Fruit fly (Drosophila melanogaster) whole organism, embryonic: ENCODE results near the gene GstD7.

Experiments used
- Abd-B ChIP-seq: fragments of 200-800 bp; sonication (Bioruptor generic); optimal IDR thresholded peaks from 2 replicates; lab custom pipeline; 2018; ENCODE audit warnings: missing biosample characterization, mild to moderate bottlenecking, missing genetic modification characterization, moderate library complexity
- CG10462 ChIP-seq: fragments of 200-800 bp; sonication (Bioruptor generic); optimal IDR thresholded peaks from 2 replicates; lab custom pipeline; 2016; ENCODE audit warnings: missing biosample characterization, missing genetic modification characterization
- CG11456 ChIP-seq: fragments of 200-800 bp; sonication (Bioruptor generic); IDR thresholded peaks from 3 replicates; pipeline ENCODE4 v1.3.6; 2022; ENCODE audit warnings: missing biosample characterization, missing genetic modification characterization
- CG11560 ChIP-seq: fragments of 200-800 bp; sonication (Bioruptor generic); IDR thresholded peaks from 3 replicates; pipeline ENCODE4 v1.3.6; 2022; ENCODE audit warnings: missing biosample characterization, missing genetic modification characterization
- CG12071 ChIP-seq: fragments of 200-800 bp; sonication (Bioruptor generic); optimal IDR thresholded peaks from 3 replicates; lab custom pipeline; 2018; ENCODE audit warnings: missing biosample characterization, mild to moderate bottlenecking, missing genetic modification characterization
- CG12219 ChIP-seq: fragments of 200-800 bp; sonication (Bioruptor generic); optimal IDR thresholded peaks from 3 replicates; lab custom pipeline; 2018; ENCODE audit warnings: missing biosample characterization, mild to moderate bottlenecking, missing genetic modification characterization
- CG12769 ChIP-seq: fragments of 200-800 bp; sonication (Bioruptor generic); optimal IDR thresholded peaks from 2 replicates; lab custom pipeline; 2019; ENCODE audit warnings: missing biosample characterization, mild to moderate bottlenecking, missing genetic modification characterization, moderate library complexity
- CG13424 ChIP-seq: fragments of 200-800 bp; sonication (Bioruptor generic); optimal IDR thresholded peaks from 2 replicates; lab custom pipeline; 2019; ENCODE audit warnings: missing biosample characterization, mild to moderate bottlenecking, missing genetic modification characterization, moderate library complexity
- CG1529 ChIP-seq: fragments of 200-800 bp; sonication (Bioruptor generic); optimal IDR thresholded peaks from 3 replicates; lab custom pipeline; 2018; ENCODE audit warnings: missing biosample characterization, missing genetic modification characterization
- CG15601 ChIP-seq: fragments of 200-800 bp; sonication (Bioruptor generic); optimal IDR thresholded peaks from 3 replicates; lab custom pipeline; 2019; ENCODE audit warnings: missing biosample characterization, mild to moderate bottlenecking, missing genetic modification characterization, moderate library complexity
- CG16813 ChIP-seq: fragments of 200-800 bp; sonication (Bioruptor generic); IDR thresholded peaks from 3 replicates; pipeline ENCODE4 v1.3.6; 2022; ENCODE audit warnings: missing biosample characterization, missing genetic modification characterization; ENCODE audit not compliant: partially characterized antibody
- CG17361 ChIP-seq: fragments of 200-800 bp; sonication (Bioruptor generic); IDR thresholded peaks from 3 replicates; pipeline ENCODE4 v1.3.6; 2022; ENCODE audit warnings: missing biosample characterization, missing genetic modification characterization
- CG3407 ChIP-seq: fragments of 200-800 bp; sonication (Bioruptor generic); optimal IDR thresholded peaks from 2 replicates; lab custom pipeline; 2018; ENCODE audit warnings: missing biosample characterization, mild to moderate bottlenecking, missing genetic modification characterization
- CG6654 ChIP-seq: fragments of 200-800 bp; sonication (Bioruptor generic); optimal IDR thresholded peaks from 2 replicates; lab custom pipeline; 2017; ENCODE audit warnings: missing biosample characterization, mild to moderate bottlenecking, missing genetic modification characterization
- CG6791 ChIP-seq: fragments of 200-800 bp; sonication (Bioruptor generic); IDR thresholded peaks from 3 replicates; pipeline ENCODE4 v1.3.6; 2022; ENCODE audit warnings: missing biosample characterization, missing genetic modification characterization; ENCODE audit not compliant: partially characterized antibody
- CG7556 ChIP-seq: fragments of 200-800 bp; sonication (Bioruptor generic); optimal IDR thresholded peaks from 2 replicates; lab custom pipeline; 2017; ENCODE audit warnings: missing biosample characterization, mild to moderate bottlenecking, missing genetic modification characterization
- CG7928 ChIP-seq: fragments of 200-800 bp; sonication (Bioruptor generic); optimal IDR thresholded peaks from 2 replicates; lab custom pipeline; 2017; ENCODE audit warnings: missing biosample characterization, mild to moderate bottlenecking, missing genetic modification characterization
- CG9797 ChIP-seq: fragments of 200-800 bp; sonication (Bioruptor generic); optimal IDR thresholded peaks from 3 replicates; lab custom pipeline; 2018; ENCODE audit warnings: missing biosample characterization, mild to moderate bottlenecking, missing genetic modification characterization
- CoRest ChIP-seq: fragments of 200-800 bp; sonication (Bioruptor generic); optimal IDR thresholded peaks from 3 replicates; lab custom pipeline; 2018; ENCODE audit warnings: missing biosample characterization, mild to moderate bottlenecking, missing genetic modification characterization, moderate library complexity
- Dip2 ChIP-seq: fragments of 200-800 bp; sonication (Bioruptor generic); IDR thresholded peaks from 2 replicates; pipeline ENCODE4 v1.3.6; 2022; ENCODE audit warnings: missing biosample characterization, missing genetic modification characterization
- Doc3 ChIP-seq: fragments of 200-800 bp; sonication (Bioruptor generic); IDR thresholded peaks from 3 replicates; pipeline ENCODE4 v1.3.6; 2022; ENCODE audit warnings: missing biosample characterization, missing genetic modification characterization; ENCODE audit not compliant: partially characterized antibody
- E2f2 ChIP-seq: fragments of 200-800 bp; sonication (Bioruptor generic); IDR thresholded peaks from 2 replicates; pipeline ENCODE4 v1.3.6; 2022; ENCODE audit warnings: missing biosample characterization, missing genetic modification characterization
- HLHmδ ChIP-seq: fragments of 200-800 bp; sonication (Bioruptor generic); optimal IDR thresholded peaks from 2 replicates; lab custom pipeline; 2018; ENCODE audit warnings: missing biosample characterization, mild to moderate bottlenecking, missing genetic modification characterization, moderate library complexity
- HmgZ ChIP-seq: fragments of 200-800 bp; sonication (Bioruptor generic); optimal IDR thresholded peaks from 2 replicates; lab custom pipeline; 2018; ENCODE audit warnings: missing biosample characterization, mild to moderate bottlenecking, missing genetic modification characterization
- Max ChIP-seq: fragments of 200-800 bp; sonication (Bioruptor generic); optimal IDR thresholded peaks from 2 replicates; lab custom pipeline; 2016; ENCODE audit warnings: missing biosample characterization, mild to moderate bottlenecking, missing genetic modification characterization
- Myb ChIP-seq: fragments of 200-800 bp; sonication (Bioruptor generic); optimal IDR thresholded peaks from 2 replicates; lab custom pipeline; 2016; ENCODE audit warnings: missing biosample characterization, missing genetic modification characterization
- Nf-YB ChIP-seq: fragments of 200-800 bp; sonication (Bioruptor generic); optimal IDR thresholded peaks from 3 replicates; lab custom pipeline; 2019; ENCODE audit warnings: missing biosample characterization, mild to moderate bottlenecking, missing genetic modification characterization, moderate library complexity
- Nf-YC ChIP-seq: fragments of 200-800 bp; optimal IDR thresholded peaks from 3 replicates; lab custom pipeline; 2019; ENCODE audit warnings: missing biosample characterization, mild to moderate bottlenecking, missing genetic modification characterization, moderate library complexity
- Scr ChIP-seq: fragments of 200-800 bp; sonication (Bioruptor generic); IDR thresholded peaks from 2 replicates; pipeline ENCODE4 v1.3.6; 2022; ENCODE audit warnings: missing biosample characterization, missing genetic modification characterization; ENCODE audit not compliant: partially characterized antibody
- Sin3A ChIP-seq: fragments of >200 bp; optimal IDR thresholded peaks from 2 replicates; lab custom pipeline; 2018
- Stat92E ChIP-seq, 3 experiments: fragments of >200 bp in 2 of 3; fragments of 200-800 bp in 1 of 3; sonication (Bioruptor generic) in 1 of 3; optimal IDR thresholded peaks; 2 replicates each; lab custom pipeline; 2017 to 2019; ENCODE audit warnings: missing biosample characterization in 3 of 3, missing genetic modification characterization in 3 of 3, mild to moderate bottlenecking in 1 of 3, moderate library complexity in 1 of 3
- Taf1 ChIP-seq: fragments of 200-800 bp; sonication (Bioruptor generic); IDR thresholded peaks from 2 replicates; pipeline ENCODE4 v1.3.6; 2022; ENCODE audit warnings: missing biosample characterization, missing genetic modification characterization
- amos ChIP-seq: fragments of 200-800 bp; sonication (Bioruptor generic); IDR thresholded peaks from 2 replicates; pipeline ENCODE4 v1.3.6; 2022; ENCODE audit warnings: missing biosample characterization, missing genetic modification characterization; ENCODE audit not compliant: partially characterized antibody
- bab2 ChIP-seq: fragments of 200-800 bp; sonication (Bioruptor generic); optimal IDR thresholded peaks from 2 replicates; lab custom pipeline; 2016; ENCODE audit warnings: missing biosample characterization, missing genetic modification characterization
- bigmax ChIP-seq: fragments of 200-800 bp; sonication (Bioruptor generic); optimal IDR thresholded peaks from 2 replicates; lab custom pipeline; 2018; ENCODE audit warnings: missing biosample characterization, mild to moderate bottlenecking, missing genetic modification characterization
- br ChIP-seq: fragments of >200 bp; optimal IDR thresholded peaks from 2 replicates; lab custom pipeline; 2017
- eyg ChIP-seq: fragments of 200-800 bp; sonication (Bioruptor generic); optimal IDR thresholded peaks from 3 replicates; lab custom pipeline; 2016; ENCODE audit warnings: missing biosample characterization, missing genetic modification characterization
- ftz-f1 ChIP-seq: fragments of 200-800 bp; sonication (Bioruptor generic); optimal IDR thresholded peaks from 2 replicates; lab custom pipeline; 2016; ENCODE audit warnings: missing biosample characterization, missing genetic modification characterization
- gcm ChIP-seq: fragments of 200-800 bp; sonication (Bioruptor generic); optimal IDR thresholded peaks from 2 replicates; lab custom pipeline; 2019; ENCODE audit warnings: missing biosample characterization, mild to moderate bottlenecking, missing genetic modification characterization, moderate library complexity
- gsb-n ChIP-seq: fragments of 200-800 bp; sonication (Bioruptor generic); optimal IDR thresholded peaks from 3 replicates; lab custom pipeline; 2018; ENCODE audit warnings: missing biosample characterization, mild to moderate bottlenecking, missing genetic modification characterization
- kni ChIP-seq: fragments of 200-800 bp; sonication (Bioruptor generic); optimal IDR thresholded peaks from 3 replicates; lab custom pipeline; 2017; ENCODE audit warnings: mild to moderate bottlenecking, missing biosample characterization, missing genetic modification reagents, missing genetic modification characterization
- knrl ChIP-seq: fragments of 200-800 bp; sonication (Bioruptor generic); IDR thresholded peaks from 3 replicates; pipeline ENCODE4 v1.3.6; 2022; ENCODE audit warnings: missing biosample characterization, missing genetic modification characterization; ENCODE audit not compliant: partially characterized antibody
- lbe ChIP-seq: fragments of 200-800 bp; sonication (Bioruptor generic); optimal IDR thresholded peaks from 2 replicates; lab custom pipeline; 2016; ENCODE audit warnings: missing biosample characterization, mild to moderate bottlenecking, missing genetic modification characterization
- nerfin-2 ChIP-seq: fragments of 200-800 bp; sonication (Bioruptor generic); IDR thresholded peaks from 2 replicates; pipeline ENCODE4 v1.3.6; 2022; ENCODE audit warnings: missing biosample characterization, missing genetic modification characterization; ENCODE audit not compliant: partially characterized antibody
- pnt ChIP-seq: fragments of 200-800 bp; sonication (Bioruptor generic); optimal IDR thresholded peaks from 3 replicates; lab custom pipeline; 2016; ENCODE audit warnings: missing biosample characterization, missing genetic modification characterization
- pzg ChIP-seq: fragments of 200-800 bp; sonication (Bioruptor generic); optimal IDR thresholded peaks from 3 replicates; lab custom pipeline; 2018; ENCODE audit warnings: missing biosample characterization, mild to moderate bottlenecking, missing genetic modification characterization, moderate library complexity
- row ChIP-seq: fragments of 200-800 bp; sonication (Bioruptor generic); IDR thresholded peaks from 3 replicates; pipeline ENCODE4 v1.3.6; 2022; ENCODE audit warnings: missing biosample characterization, missing genetic modification characterization
- slp2 ChIP-seq: fragments of 200-800 bp; sonication (Bioruptor generic); optimal IDR thresholded peaks from 2 replicates; lab custom pipeline; 2016; ENCODE audit warnings: missing biosample characterization, missing genetic modification characterization
- sob ChIP-seq: fragments of 200-800 bp; sonication (Bioruptor generic); IDR thresholded peaks from 2 replicates; pipeline ENCODE4 v1.3.6; 2022; ENCODE audit warnings: missing biosample characterization, missing genetic modification characterization
- twi ChIP-seq: fragments of 200-800 bp; optimal IDR thresholded peaks from 2 replicates; lab custom pipeline; 2019; ENCODE audit warnings: missing biosample characterization, mild to moderate bottlenecking, missing genetic modification characterization, moderate library complexity

GstD7 gene

DNA sequence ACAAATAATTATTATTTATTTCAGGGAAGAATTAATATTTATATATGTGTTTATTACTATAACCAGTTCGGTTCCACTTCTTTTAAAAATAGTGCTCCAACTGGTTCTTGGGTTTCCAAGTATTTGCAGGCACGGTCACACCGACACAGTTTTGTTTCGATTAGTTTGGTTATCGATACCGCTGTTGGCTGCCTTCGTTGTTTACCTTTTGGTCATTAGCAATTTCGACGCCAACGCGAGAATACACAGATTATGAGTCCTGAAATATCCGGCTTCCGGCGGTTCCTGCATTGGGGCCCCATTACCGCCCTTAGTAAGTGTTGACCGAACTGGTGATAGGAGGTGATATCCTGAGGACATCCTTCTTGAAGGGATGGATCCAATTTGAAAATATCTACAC is 29.9 kb downstream of the GstD7 start, which contains the start of gene CG5196:
TSS of gene CG5196 (plus strand) at position 157 of the 400 bp plus-strand sequence.
- TF ChIP-seq Abd-B (GFP tag; lab: Kevin White, UChicago) (peak; percentile 43), lbe (GFP tag; lab: Kevin White, UChicago) (peak; percentile 66), Stat92E (GFP tag; optimal IDR thresholded peaks at IDR 0.05; lab: Kevin White, UChicago) (peak in 1 of 3 experiments; percentile 44), bab2 (no peak), Doc3 (peak; percentile 49; the same call in 2 of the 3 replicates), bigmax (GFP tag; lab: Kevin White, UChicago) (peak; percentile 47), slp2 (no peak), CG13424 (tag; lab: Kevin White, UChicago) (peak; percentile 16), row (GFP tag; lab: Robert Waterston, UW) (peak; percentile 74), Myb (GFP tag; lab: Kevin White, UChicago) (peak; percentile 15), sob (peak; percentile 20; the same call in 1 of the 2 replicates), Nf-YC (tag; lab: Kevin White, UChicago) (peak; percentile 31), Dip2 (GFP tag; lab: Robert Waterston, UW) (no peak), eyg (no peak), Sin3A (lab: Kevin White, UChicago) (peak; percentile 29), CG9797 (GFP tag; lab: Kevin White, UChicago) (peak; percentile 88), gsb-n (tag; lab: Kevin White, UChicago) (peak; percentile 20), CG6654 (GFP tag; lab: Kevin White, UChicago) (peak; percentile 95), CG12769 (tag; lab: Kevin White, UChicago) (no peak), CoRest (tag; lab: Kevin White, UChicago) (peak; percentile 5), ftz-f1 (GFP tag; lab: Kevin White, UChicago) (no peak), Max (peak; percentile 4), pnt (no peak), kni (GFP tag; lab: Kevin White, UChicago) (peak; percentile 34), amos (peak; percentile 76), Scr (GFP tag; lab: Robert Waterston, UW) (peak; percentile 65), CG17361 (no peak), Taf1 (GFP tag; lab: Robert Waterston, UW) (no peak), HmgZ (tag; lab: Kevin White, UChicago) (peak; percentile 81), br (no peak), CG10462 (no peak), E2f2 (GFP tag; lab: Robert Waterston, UW) (peak; percentile 87), CG11560 (tag; lab: Robert Waterston, UW) (no peak), nerfin-2 (GFP tag; lab: Robert Waterston, UW) (peak; percentile 58; the same call in 1 of the 2 replicates), CG12219 (GFP tag; lab: Kevin White, UChicago) (no peak), CG16813 (GFP tag; lab: Robert Waterston, UW) (peak; percentile 52; the same call in 2 of the 3 replicates), CG11456 (GFP tag; lab: Robert Waterston, UW) (no peak), CG1529 (GFP tag; lab: Kevin White, UChicago) (no peak), Nf-YB (peak; percentile 29), CG7556 (GFP tag; lab: Kevin White, UChicago) (no peak), CG7928 (GFP tag; lab: Kevin White, UChicago) (peak; percentile 7), twi (tag; lab: Kevin White, UChicago) (no peak), knrl (GFP tag; lab: Robert Waterston, UW) (peak; percentile 66), gcm (GFP tag; lab: Kevin White, UChicago) (no peak), CG6791 (GFP tag; lab: Robert Waterston, UW) (peak; percentile 79), CG12071 (GFP tag; lab: Kevin White, UChicago) (no peak), CG15601 (tag; lab: Kevin White, UChicago) (no peak), CG3407 (GFP tag; lab: Kevin White, UChicago) (no peak), HLHmδ (peak; percentile 49), pzg (GFP tag; lab: Kevin White, UChicago) (peak; percentile 86)
